Worm (Caenorhabditis elegans): Measurements from ENCODE around the gene T09A5.5.
A peak's percentile ranks its signal among the peaks of the same experiment; 100 is the strongest.

Gene T09A5.5

DNA sequence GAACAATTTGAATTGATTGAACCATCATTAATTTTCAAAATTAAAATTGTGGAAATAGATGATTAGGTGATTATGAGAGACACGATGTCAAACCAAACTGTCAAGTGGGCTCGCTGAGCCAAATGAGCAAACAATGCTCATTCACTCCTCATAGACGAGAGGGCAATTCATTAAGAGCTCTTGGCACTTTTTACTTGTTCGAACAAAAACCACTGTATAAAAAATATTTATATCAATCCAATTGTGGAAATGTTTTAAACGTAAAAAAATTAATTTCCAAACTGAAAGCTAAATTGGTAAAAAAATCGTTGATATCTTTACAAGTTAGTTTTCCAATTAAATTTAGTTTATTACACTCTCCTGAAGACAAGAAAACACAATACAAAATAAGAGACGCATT lies 3.9 kb downstream of the T09A5.5 start, which contains the start of gene acr-7:
Gene acr-7, minus strand, starts transcription at position 101 of the 400 bp plus-strand sequence.
- TF ChIP-seq flt-1 (GFP tag; IDR thresholded peaks at IDR 0.05) (no peak), sea-1 (GFP tag; conservative IDR thresholded peaks at IDR 0.05) (no peak), ama-1 (optimal IDR thresholded peaks at IDR 0.05) (no peak), tbx-11 (GFP tag; IDR thresholded peaks at IDR 0.05) (no peak), F13C5.2 (tag; optimal IDR thresholded peaks at IDR 0.05) (no peak), tbx-37 (GFP tag; conservative IDR thresholded peaks at IDR 0.05) (no peak), B0310.2 (tag; optimal IDR thresholded peaks at IDR 0.05) (no peak)

DNA sequence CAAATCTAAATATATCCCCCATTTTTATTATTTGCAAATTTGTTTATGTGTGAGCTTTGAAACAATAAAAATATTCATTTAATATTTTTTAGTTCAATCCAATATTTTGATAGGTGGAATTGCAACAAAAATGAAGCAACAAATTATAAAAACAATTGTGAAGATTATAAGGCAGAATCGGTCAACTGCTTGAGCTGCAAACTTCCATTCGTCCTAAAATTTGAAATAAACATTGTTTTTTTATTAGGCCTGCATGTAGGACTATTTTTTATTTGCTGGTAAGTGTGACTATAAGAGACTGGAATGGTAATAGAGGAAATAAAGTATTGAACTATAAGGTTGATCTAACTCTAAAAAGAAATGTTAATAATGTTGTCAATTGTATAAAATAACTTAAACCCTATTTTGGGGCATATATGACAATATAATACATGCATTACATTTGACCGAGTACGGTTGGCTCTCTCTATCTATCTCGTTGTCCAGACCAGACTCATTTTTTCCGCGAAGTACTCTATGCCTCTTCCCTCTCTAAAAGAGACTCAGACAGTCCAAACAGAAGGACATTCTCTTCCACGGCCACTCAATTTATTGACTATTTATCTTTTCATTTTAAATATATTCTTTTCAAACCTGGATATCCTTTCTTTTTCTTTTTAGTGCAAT lies 7.9 kb downstream of the T09A5.5 start, which contains the start of gene T09A5.4:
Gene T09A5.4, plus strand, starts transcription at position 616 of the 666 bp plus-strand sequence.
- TF ChIP-seq sea-1 (GFP tag; conservative IDR thresholded peaks at IDR 0.05) (no peak), ama-1 (optimal IDR thresholded peaks at IDR 0.05) (no peak), ets-7 (tag; optimal IDR thresholded peaks at IDR 0.05) (no peak), scrt-1 (GFP tag; IDR thresholded peaks at IDR 0.05) (no peak), tbx-37 (GFP tag; conservative IDR thresholded peaks at IDR 0.05) (no peak), ceh-36 (tag; optimal IDR thresholded peaks at IDR 0.05) (no peak), hmbx-1 (tag; optimal IDR thresholded peaks at IDR 0.05) (no peak), tra-4 (tag; optimal IDR thresholded peaks at IDR 0.05) (no peak), pes-1 (GFP tag; IDR thresholded peaks at IDR 0.05) (no peak), ceh-13 (GFP tag; optimal IDR thresholded peaks at IDR 0.05) (no peak), aly-1 (tag; optimal IDR thresholded peaks at IDR 0.05) (no peak), F13C5.2 (tag; optimal IDR thresholded peaks at IDR 0.05) (no peak), hmg-4 (GFP tag; optimal IDR thresholded peaks at IDR 0.05) (no peak), B0310.2 (tag; optimal IDR thresholded peaks at IDR 0.05) (no peak), hnd-1 (tag; optimal IDR thresholded peaks at IDR 0.05) (no peak), tbx-11 (GFP tag; IDR thresholded peaks at IDR 0.05) (no peak), flt-1 (GFP tag; IDR thresholded peaks at IDR 0.05) (no peak)

ce11 chrII:7842053-7842452 lies 11.5 kb downstream of the T09A5.5 start, which contains the start of gene klp-3:
TSS of gene klp-3 (plus strand) at chrII:7842353.
- no peak for TF ChIP-seq ets-7 (tag; optimal IDR thresholded peaks at IDR 0.05)
- no peak for TF ChIP-seq tbx-11 (GFP tag; IDR thresholded peaks at IDR 0.05)
- TF ChIP-seq tbx-37 (GFP tag; conservative IDR thresholded peaks at IDR 0.05), result no peak
- TF ChIP-seq ceh-36 (tag; optimal IDR thresholded peaks at IDR 0.05), result no peak

DNA sequence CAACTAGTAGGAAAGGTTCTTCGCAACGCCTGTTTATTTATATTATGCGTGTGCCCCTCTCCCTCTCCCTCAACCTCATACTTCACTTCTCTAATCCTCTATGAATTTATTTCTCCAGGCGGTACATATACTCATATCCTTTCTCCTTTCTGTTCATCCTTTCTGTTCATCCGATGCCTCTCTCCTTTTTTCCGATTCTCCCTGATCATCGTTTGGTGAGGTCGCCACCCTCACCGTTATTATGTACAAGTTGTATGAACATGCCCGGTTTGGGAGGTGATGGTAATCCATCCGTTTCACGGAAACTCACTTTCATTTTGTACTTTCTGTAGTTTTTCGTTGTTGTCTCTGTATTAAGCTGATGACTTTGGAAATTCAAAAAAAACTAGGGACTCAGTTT lies 13.9 kb downstream of the T09A5.5 start:
- peak; percentile 18 for TF ChIP-seq F13C5.2 (tag; optimal IDR thresholded peaks at IDR 0.05)
- TF ChIP-seq B0310.2 (tag; optimal IDR thresholded peaks at IDR 0.05), result no peak

DNA sequence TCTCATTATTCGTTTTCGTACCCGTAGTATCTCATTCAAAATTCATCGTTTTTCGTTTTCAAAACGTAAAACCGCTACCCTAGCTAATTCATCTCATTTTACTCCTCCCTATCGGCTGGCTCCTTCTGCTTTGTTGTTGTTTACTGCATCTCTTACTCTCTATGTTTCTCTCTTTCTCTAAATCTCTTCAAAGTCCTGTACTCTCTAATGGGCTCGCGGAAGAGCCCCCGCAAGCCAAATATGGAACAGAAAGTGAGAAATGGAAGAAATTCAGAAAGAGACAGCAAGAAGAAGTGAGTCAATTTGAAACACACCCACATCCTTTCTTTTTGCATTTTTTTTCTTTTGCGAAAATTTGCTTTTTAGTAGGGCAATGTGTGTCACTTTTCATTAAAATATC lies 14.9 kb downstream of the T09A5.5 start:
- TF ChIP-seq ceh-13 (GFP tag; optimal IDR thresholded peaks at IDR 0.05) (no peak), hmbx-1 (tag; optimal IDR thresholded peaks at IDR 0.05) (no peak), ets-7 (tag; optimal IDR thresholded peaks at IDR 0.05) (no peak), F13C5.2 (tag; optimal IDR thresholded peaks at IDR 0.05) (no peak), tbx-11 (GFP tag; IDR thresholded peaks at IDR 0.05) (no peak), flt-1 (GFP tag; IDR thresholded peaks at IDR 0.05) (no peak), tbx-37 (GFP tag; conservative IDR thresholded peaks at IDR 0.05) (no peak), sea-1 (GFP tag; conservative IDR thresholded peaks at IDR 0.05) (no peak), aly-1 (tag; optimal IDR thresholded peaks at IDR 0.05) (no peak), ceh-36 (tag; optimal IDR thresholded peaks at IDR 0.05) (no peak), pes-1 (GFP tag; IDR thresholded peaks at IDR 0.05) (no peak), tra-4 (tag; optimal IDR thresholded peaks at IDR 0.05) (no peak)

ce11 chrII:7836613-7837226 lies 16.9 kb downstream of the T09A5.5 start:
- TF ChIP-seq hnd-1 (tag; optimal IDR thresholded peaks at IDR 0.05) (no peak), ceh-36 (tag; optimal IDR thresholded peaks at IDR 0.05) (no peak), scrt-1 (GFP tag; IDR thresholded peaks at IDR 0.05) (no peak), ets-7 (tag; optimal IDR thresholded peaks at IDR 0.05) (no peak), tbx-37 (GFP tag; conservative IDR thresholded peaks at IDR 0.05) (no peak), pes-1 (GFP tag; IDR thresholded peaks at IDR 0.05) (no peak), sea-1 (GFP tag; conservative IDR thresholded peaks at IDR 0.05) (no peak), B0310.2 (tag; optimal IDR thresholded peaks at IDR 0.05) (no peak), ceh-13 (GFP tag; optimal IDR thresholded peaks at IDR 0.05) (no peak), flt-1 (GFP tag; IDR thresholded peaks at IDR 0.05) (no peak)

ce11 chrII:7835314-7835713 lies 18.3 kb downstream of the T09A5.5 start, which contains the start of gene cex-2:
TSS of gene cex-2 (minus strand) at chrII:7835414.
- TF ChIP-seq pes-1 (GFP tag; IDR thresholded peaks at IDR 0.05) (no peak), hmbx-1 (tag; optimal IDR thresholded peaks at IDR 0.05) (no peak), tra-4 (tag; optimal IDR thresholded peaks at IDR 0.05) (no peak), tbx-11 (GFP tag; IDR thresholded peaks at IDR 0.05) (no peak), sea-1 (GFP tag; conservative IDR thresholded peaks at IDR 0.05) (no peak)

- TF ChIP-seq F13C5.2 (tag; optimal IDR thresholded peaks at IDR 0.05), result no peak
- no peak for TF ChIP-seq pes-1 (GFP tag; IDR thresholded peaks at IDR 0.05)
- TF ChIP-seq hnd-1 (tag; optimal IDR thresholded peaks at IDR 0.05), result no peak
- TF ChIP-seq tra-4 (tag; optimal IDR thresholded peaks at IDR 0.05), result no peak
- no peak for TF ChIP-seq ama-1 (optimal IDR thresholded peaks at IDR 0.05)
- no peak for TF ChIP-seq B0310.2 (tag; optimal IDR thresholded peaks at IDR 0.05)
- no peak for TF ChIP-seq hmg-4 (GFP tag; optimal IDR thresholded peaks at IDR 0.05)
- TF ChIP-seq scrt-1 (GFP tag; IDR thresholded peaks at IDR 0.05), result no peak
- no peak for TF ChIP-seq tbx-11 (GFP tag; IDR thresholded peaks at IDR 0.05)
- TF ChIP-seq flt-1 (GFP tag; IDR thresholded peaks at IDR 0.05), result no peak
- TF ChIP-seq ceh-36 (tag; optimal IDR thresholded peaks at IDR 0.05), result no peak
- no peak for TF ChIP-seq ceh-13 (GFP tag; optimal IDR thresholded peaks at IDR 0.05)
Measured at ce11 chrII:7832054-7832453, 21.5 kb downstream of the T09A5.5 start, which contains the start of gene T09A5.14. TSS of gene T09A5.14 (plus strand) at chrII:7832354.
